Worm (Caenorhabditis elegans) whole organism, midembryonic: ENCODE data around the gene tag-131.

Experiments used
- cog-1 ChIP-seq: sonication (generic microtip); optimal IDR thresholded peaks from 2 replicates; lab custom pipeline; 2016; ENCODE audit warnings: missing genetic modification characterization, missing compliant biosample characterization
- flt-1 ChIP-seq: fragments of 200-800 bp; sonication (Bioruptor generic); IDR thresholded peaks from 2 replicates; pipeline ENCODE4 v1.3.6; 2022; ENCODE audit warnings: missing genetic modification characterization, missing compliant biosample characterization
- klf-2 ChIP-seq: fragments of 200-800 bp; sonication (Bioruptor generic); conservative IDR thresholded peaks from 2 replicates; pipeline ENCODE4 v1.3.6; 2022; ENCODE audit warnings: missing genetic modification reagents, missing genetic modification characterization, missing compliant biosample characterization
- med-1 ChIP-seq: sonication (generic microtip); optimal IDR thresholded peaks from 2 replicates; lab custom pipeline; 2017; ENCODE audit warnings: missing genetic modification characterization, mild to moderate bottlenecking, missing compliant biosample characterization, antibody characterized with exemption, missing genetic modification reagents; ENCODE audit not compliant: insufficient read depth
- ref-1 ChIP-seq: fragments of 200-800 bp; sonication (Bioruptor generic); conservative IDR thresholded peaks from 2 replicates; pipeline ENCODE4 v1.3.6; 2022; ENCODE audit warnings: missing genetic modification reagents, missing genetic modification characterization, missing compliant biosample characterization
- tab-1 ChIP-seq: fragments of 200-800 bp; sonication (Bioruptor generic); IDR thresholded peaks from 2 replicates; pipeline ENCODE4 v1.3.6; 2022; ENCODE audit warnings: missing genetic modification characterization, missing compliant biosample characterization
- ztf-23 ChIP-seq: fragments of 200-800 bp; sonication (Bioruptor generic); IDR thresholded peaks from 2 replicates; pipeline ENCODE4 v1.3.6; 2022; ENCODE audit warnings: missing genetic modification reagents, missing genetic modification characterization, missing compliant biosample characterization

DNA sequence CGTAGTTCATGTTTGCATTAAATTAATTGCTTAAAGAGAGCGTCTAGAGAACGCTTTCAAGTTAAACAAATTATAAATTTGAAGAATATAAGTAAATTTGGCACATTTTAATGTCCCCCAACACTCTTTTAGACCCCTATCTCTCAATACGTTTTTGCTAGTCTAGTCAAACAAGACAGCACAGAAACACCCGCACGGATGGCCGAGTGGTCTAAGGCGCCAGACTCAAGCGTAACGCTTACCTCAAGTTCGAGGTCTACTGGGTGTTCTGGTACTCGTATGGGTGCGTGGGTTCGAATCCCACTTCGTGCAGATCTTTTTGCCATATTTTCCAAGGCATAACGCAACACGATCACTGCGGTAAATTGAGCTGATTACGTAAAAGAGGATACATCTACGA, 44.8 kb downstream of the tag-131 start:
- TF ChIP-seq flt-1 (GFP tag; lab: Robert Waterston, UW): 0 out of 2 replicates have a peak, but pooled peaks have one; percentile 6
- no peak for TF ChIP-seq med-1 (GFP tag; lab: Kevin White, UChicago)
- no peak for TF ChIP-seq cog-1 (tag; lab: Kevin White, UChicago)
- no peak for TF ChIP-seq ztf-23
- no peak for TF ChIP-seq ref-1
- no peak for TF ChIP-seq klf-2
- TF ChIP-seq tab-1 (GFP tag; lab: Robert Waterston, UW): no peak
